Worm (Caenorhabditis elegans) whole organism, young adult: Measurements from ENCODE around the gene R144.13.

Source experiments
- F33H1.4 ChIP-seq: fragments of 200-800 bp; sonication (Bioruptor generic); IDR thresholded peaks from 2 replicates; pipeline ENCODE4 v1.3.6; 2022; ENCODE audit warnings: missing genetic modification reagents, missing genetic modification characterization, missing compliant biosample characterization
- T26A5.8 ChIP-seq: sonication (generic microtip); optimal IDR thresholded peaks from 2 replicates; lab custom pipeline; 2016; ENCODE audit warnings: missing genetic modification characterization, missing compliant biosample characterization
- Y53F4B.3 ChIP-seq: fragments of 200-800 bp; sonication (Bioruptor generic); IDR thresholded peaks from 2 replicates; pipeline ENCODE4 v1.3.6; 2022; ENCODE audit warnings: missing genetic modification reagents, missing genetic modification characterization, missing compliant biosample characterization
- Y56A3A.18 ChIP-seq: fragments of 200-800 bp; sonication (Bioruptor generic); IDR thresholded peaks from 2 replicates; pipeline ENCODE4 v1.3.6; 2022; ENCODE audit warnings: missing genetic modification reagents, missing genetic modification characterization, missing compliant biosample characterization
- akir-1 ChIP-seq: fragments of 200-800 bp; sonication (Bioruptor generic); optimal IDR thresholded peaks from 2 replicates; lab custom pipeline; 2018; ENCODE audit warnings: mild to moderate bottlenecking, missing genetic modification characterization, moderate library complexity, missing compliant biosample characterization
- ama-1 ChIP-seq, 3 experiments: fragments of 150-350 bp in 1 of 3; sonication (generic microtip) in 2 of 3; optimal IDR thresholded peaks; 2 replicates each; lab custom pipeline; 2014 to 2018; ENCODE audit warnings: missing biosample characterization in 2 of 3, missing genetic modification characterization in 2 of 3, missing genetic modification reagents in 2 of 3
- aptf-2 ChIP-seq: fragments of 200-800 bp; sonication (Bioruptor generic); conservative IDR thresholded peaks from 2 replicates; pipeline ENCODE4 v1.3.6; 2022; ENCODE audit warnings: missing genetic modification reagents, missing genetic modification characterization, missing compliant biosample characterization
- aptf-3 ChIP-seq: fragments of 200-800 bp; sonication (Bioruptor generic); IDR thresholded peaks from 2 replicates; pipeline ENCODE4 v1.3.6; 2022; ENCODE audit warnings: missing genetic modification characterization, missing compliant biosample characterization
- attf-6 ChIP-seq: fragments of 200-800 bp; sonication (Bioruptor generic); IDR thresholded peaks from 2 replicates; pipeline ENCODE4 v1.3.6; 2022; ENCODE audit warnings: missing genetic modification reagents, missing genetic modification characterization, missing compliant biosample characterization
- cebp-2 ChIP-seq: fragments of 200-800 bp; sonication (Bioruptor generic); IDR thresholded peaks from 2 replicates; pipeline ENCODE4 v1.3.6; 2022; ENCODE audit warnings: missing genetic modification characterization, missing compliant biosample characterization
- ceh-100 ChIP-seq: fragments of 200-800 bp; sonication (Bioruptor generic); IDR thresholded peaks from 2 replicates; pipeline ENCODE4 v1.3.6; 2022; ENCODE audit warnings: missing genetic modification reagents, missing genetic modification characterization, missing compliant biosample characterization
- ceh-27 ChIP-seq: fragments of 200-800 bp; sonication (Bioruptor generic); optimal IDR thresholded peaks from 2 replicates; lab custom pipeline; 2018; ENCODE audit warnings: mild to moderate bottlenecking, missing genetic modification characterization, moderate library complexity, missing compliant biosample characterization
- dox-1 ChIP-seq: fragments of 200-800 bp; sonication (Bioruptor generic); IDR thresholded peaks from 2 replicates; pipeline ENCODE4 v1.3.6; 2022; ENCODE audit warnings: missing genetic modification reagents, missing genetic modification characterization, missing compliant biosample characterization
- dpl-1 ChIP-seq: fragments of 150-350 bp; optimal IDR thresholded peaks from 2 replicates; lab custom pipeline; 2014; ENCODE audit warnings: missing biosample characterization, missing genetic modification reagents, missing genetic modification characterization
- efl-1 ChIP-seq: fragments of 150-350 bp; optimal IDR thresholded peaks from 2 replicates; lab custom pipeline; 2014; ENCODE audit warnings: missing biosample characterization, missing genetic modification reagents, missing genetic modification characterization
- ets-4 ChIP-seq: fragments of 200-800 bp; sonication (Bioruptor generic); optimal IDR thresholded peaks from 2 replicates; lab custom pipeline; 2018; ENCODE audit warnings: mild to moderate bottlenecking, missing genetic modification characterization, missing compliant biosample characterization
- hmg-1.2 ChIP-seq: fragments of 200-800 bp; sonication (Bioruptor generic); IDR thresholded peaks from 2 replicates; pipeline ENCODE4 v1.3.6; 2022; ENCODE audit warnings: missing genetic modification reagents, missing genetic modification characterization, missing compliant biosample characterization
- lag-1 ChIP-seq: fragments of 200-800 bp; sonication (Bioruptor generic); IDR thresholded peaks from 2 replicates; pipeline ENCODE4 v1.3.6; 2022; ENCODE audit warnings: missing genetic modification reagents, missing genetic modification characterization, missing compliant biosample characterization
- let-526 ChIP-seq: fragments of 200-800 bp; sonication (Bioruptor generic); IDR thresholded peaks from 2 replicates; pipeline ENCODE4 v1.3.6; 2022; ENCODE audit warnings: missing genetic modification reagents, missing genetic modification characterization, missing compliant biosample characterization
- let-607 ChIP-seq, 2 experiments: fragments of 200-800 bp in 1 of 2; sonication (Bioruptor generic) in 1 of 2; sonication (generic microtip) in 1 of 2; optimal IDR thresholded peaks; 2 replicates each; lab custom pipeline; 2016 to 2018; ENCODE audit warnings: mild to moderate bottlenecking in 2 of 2, missing compliant biosample characterization in 2 of 2, missing genetic modification characterization in 2 of 2, moderate library complexity in 2 of 2, missing genotype in 1 of 2
- lin-54 ChIP-seq: fragments of 200-800 bp; sonication (Bioruptor generic); optimal IDR thresholded peaks from 2 replicates; lab custom pipeline; 2018; ENCODE audit warnings: mild to moderate bottlenecking, missing genetic modification characterization, missing compliant biosample characterization
- lsl-1 ChIP-seq: fragments of 200-800 bp; sonication (Bioruptor generic); optimal IDR thresholded peaks from 2 replicates; lab custom pipeline; 2018; ENCODE audit warnings: mild to moderate bottlenecking, missing genetic modification characterization, moderate library complexity, missing compliant biosample characterization
- madf-6 ChIP-seq: fragments of 200-800 bp; sonication (Bioruptor generic); IDR thresholded peaks from 2 replicates; pipeline ENCODE4 v1.3.6; 2022; ENCODE audit warnings: missing genetic modification reagents, missing genetic modification characterization, missing compliant biosample characterization
- madf-8 ChIP-seq: fragments of 200-800 bp; sonication (Bioruptor generic); conservative IDR thresholded peaks from 2 replicates; pipeline ENCODE4 v1.3.6; 2022; ENCODE audit warnings: missing genetic modification reagents, missing genetic modification characterization, missing compliant biosample characterization
- nhr-80 ChIP-seq: sonication (generic microtip); optimal IDR thresholded peaks from 2 replicates; lab custom pipeline; 2016; ENCODE audit warnings: missing genetic modification characterization, missing compliant biosample characterization
- unc-62 ChIP-seq: fragments of 150-350 bp; optimal IDR thresholded peaks from 2 replicates; lab custom pipeline; 2014; ENCODE audit warnings: missing biosample characterization, missing genetic modification reagents, missing genetic modification characterization
- xnd-1 ChIP-seq: sonication (generic microtip); optimal IDR thresholded peaks from 2 replicates; lab custom pipeline; 2016; ENCODE audit warnings: missing genotype, missing genetic modification reagents, missing genetic modification characterization, missing compliant biosample characterization
- ztf-18 ChIP-seq: sonication (generic microtip); optimal IDR thresholded peaks from 2 replicates; lab custom pipeline; 2016; ENCODE audit warnings: missing genotype, mild to moderate bottlenecking, missing genetic modification characterization, missing compliant biosample characterization
- ztf-22 ChIP-seq: fragments of 200-800 bp; sonication (Bioruptor generic); optimal IDR thresholded peaks from 2 replicates; lab custom pipeline; 2018; ENCODE audit warnings: mild to moderate bottlenecking, missing genetic modification characterization, moderate library complexity, missing compliant biosample characterization
- ztf-25 ChIP-seq: fragments of 200-800 bp; sonication (Bioruptor generic); IDR thresholded peaks from 2 replicates; pipeline ENCODE4 v1.3.6; 2022; ENCODE audit warnings: missing genetic modification reagents, missing genetic modification characterization, missing compliant biosample characterization

Gene R144.13

ce11 chrIII:4984444-4985086 lies 38.5 kb upstream of the R144.13 start, which contains the start of gene C27F2.7 (continued):
- TF ChIP-seq Y53F4B.3 (no peak), ceh-27 (no peak), nhr-80 (no peak), efl-1 (GFP tag; lab: Kevin White, UChicago) (peak; percentile 82), ets-4 (GFP tag; lab: Kevin White, UChicago) (no peak), attf-6 (GFP tag; lab: Robert Waterston, UW) (peak; percentile 22; the same call in 1 of the 2 replicates), Y56A3A.18 (GFP tag; lab: Robert Waterston, UW) (no peak), let-526 (GFP tag; lab: Robert Waterston, UW) (no peak)

ce11 chrIII:4986790-4987259 lies 36.2 kb upstream of the R144.13 start, which contains the start of the genes C27F2.10 and wdr-60:
TSS of gene C27F2.10 (minus strand) at chrIII:4986898.
TSS of gene wdr-60 (plus strand) at chrIII:4987209.
- TF ChIP-seq lsl-1 = peak; percentile 17
- peak; percentile 63 for TF ChIP-seq madf-6 (GFP tag; lab: Robert Waterston, UW)
- no peak for TF ChIP-seq ceh-27
- TF ChIP-seq efl-1 (GFP tag; lab: Kevin White, UChicago) = peak; percentile 63
- TF ChIP-seq T26A5.8 = no peak
- TF ChIP-seq F33H1.4 (GFP tag; lab: Robert Waterston, UW) = peak; percentile 37; the same call in 1 of the 2 replicates
- TF ChIP-seq lin-54 (GFP tag; lab: Kevin White, UChicago) = peak; percentile 78
- TF ChIP-seq ztf-22 (GFP tag; lab: Kevin White, UChicago) = no peak
- no peak for TF ChIP-seq unc-62 (GFP tag; lab: Kevin White, UChicago)
- peak; percentile 58 for TF ChIP-seq dpl-1 (GFP tag; lab: Kevin White, UChicago)
- 0 out of 2 replicates have a peak, but pooled peaks have one; percentile 21 for TF ChIP-seq dox-1 (GFP tag; lab: Robert Waterston, UW)
- TF ChIP-seq madf-8 (GFP tag; lab: Robert Waterston, UW) = 0 out of 2 replicates have a peak, but pooled peaks have one; percentile 5

ce11 chrIII:4987666-4988065 lies 35.4 kb upstream of the R144.13 start:
- TF ChIP-seq xnd-1 = peak; percentile 81
- no peak for TF ChIP-seq lag-1 (GFP tag; lab: Robert Waterston, UW)
- TF ChIP-seq akir-1 = no peak
- TF ChIP-seq F33H1.4 (GFP tag; lab: Robert Waterston, UW) = peak; percentile 85
- peak; percentile 92 for TF ChIP-seq lsl-1
- peak; percentile 7 for TF ChIP-seq lin-54 (GFP tag; lab: Kevin White, UChicago)
- peak; percentile 62 for TF ChIP-seq madf-8 (GFP tag; lab: Robert Waterston, UW)
- TF ChIP-seq ztf-25 (GFP tag; lab: Robert Waterston, UW) = no peak
- no peak for TF ChIP-seq ztf-18
- peak; percentile 84 for TF ChIP-seq madf-6 (GFP tag; lab: Robert Waterston, UW)

ce11 chrIII:4998111-4998859 lies 24.8 kb upstream of the R144.13 start, which contains the start of gene tmem-131:
TSS of gene tmem-131 (minus strand) at chrIII:4998161.
- TF ChIP-seq aptf-2 (GFP tag; lab: Robert Waterston, UW) = peak; percentile 82
- no peak for TF ChIP-seq nhr-80
- peak; percentile 64 for TF ChIP-seq hmg-1.2 (GFP tag; lab: Robert Waterston, UW)
- TF ChIP-seq ama-1 (optimal IDR thresholded peaks at IDR 0.05; lab: Kevin White, UChicago) = no peak
- TF ChIP-seq ama-1 (GFP tag; optimal IDR thresholded peaks at IDR 0.05; lab: Kevin White, UChicago) = no peak
- TF ChIP-seq ceh-100 (GFP tag; lab: Robert Waterston, UW) = no peak
- TF ChIP-seq let-607 (tag; optimal IDR thresholded peaks at IDR 0.05; lab: Kevin White, UChicago) = peak in 1 of 2 experiments; percentile 43
- TF ChIP-seq aptf-3 (GFP tag; lab: Robert Waterston, UW) = no peak
- no peak for TF ChIP-seq cebp-2 (GFP tag; lab: Robert Waterston, UW)
